Fruit fly (Drosophila melanogaster): ENCODE measurements around the gene CG34165.

CG34165 gene

DNA sequence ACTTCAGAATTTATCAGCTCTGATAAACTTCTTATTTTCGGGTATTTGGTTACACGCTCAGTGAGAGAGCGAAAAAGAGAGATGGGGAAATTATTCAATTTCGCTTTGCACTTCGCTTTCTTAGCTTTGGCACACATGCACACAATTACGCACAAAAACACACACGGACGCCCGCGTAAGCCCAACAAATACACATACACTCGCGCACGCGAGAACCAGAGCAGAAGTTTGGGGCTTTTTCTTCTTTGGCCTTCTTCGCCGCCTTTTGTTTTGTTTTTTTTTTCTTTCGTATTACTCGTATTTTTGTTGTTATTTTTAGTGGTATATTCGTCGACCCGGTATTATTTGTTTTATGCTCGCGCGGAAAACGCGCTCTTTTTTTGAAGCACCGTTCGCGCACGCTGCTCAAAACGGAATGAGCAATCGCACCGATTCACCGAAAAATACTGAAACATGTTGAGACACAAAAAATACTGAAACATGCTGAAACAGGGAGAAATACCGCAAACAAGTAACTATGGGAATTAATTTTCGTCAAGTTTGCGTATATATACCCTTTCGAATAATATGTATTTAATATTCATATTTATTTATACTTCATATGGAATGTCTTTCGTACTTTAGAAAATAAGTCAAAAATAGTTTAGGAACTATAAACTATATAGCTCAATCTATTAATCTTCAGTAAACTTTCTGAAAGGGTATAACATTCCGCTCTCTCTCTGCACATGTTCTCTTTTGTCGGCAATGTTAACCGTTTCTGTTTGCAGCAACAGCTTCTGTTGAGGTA is 24.4 kb upstream of the CG34165 start, which contains the start of gene osp (continued):
- peak; percentile 96 for TF ChIP-seq Six4 (GFP tag; optimal IDR thresholded peaks at IDR 0.05)
- TF ChIP-seq CG17802 (tag; optimal IDR thresholded peaks at IDR 0.05) = peak; percentile 72
- no peak for TF ChIP-seq CG16813 (GFP tag; IDR thresholded peaks at IDR 0.05; ENCODE audit: partially characterized antibody)
- TF ChIP-seq Rfx (GFP tag; IDR thresholded peaks at IDR 0.05) = peak; percentile 99
- peak; percentile 98 for TF ChIP-seq phol (tag; optimal IDR thresholded peaks at IDR 0.05)
- TF ChIP-seq tll (GFP tag; optimal IDR thresholded peaks at IDR 0.05) = peak in 1 of 2 experiments; percentile 81
- TF ChIP-seq sr (GFP tag; IDR thresholded peaks at IDR 0.05) = no peak; the same call in 2 of the 3 replicates
- peak; percentile 98 for TF ChIP-seq esg (GFP tag; conservative IDR thresholded peaks at IDR 0.05)
- peak; percentile 45 for TF ChIP-seq CG9797 (GFP tag; optimal IDR thresholded peaks at IDR 0.05)
- TF ChIP-seq abd-A (tag; optimal IDR thresholded peaks at IDR 0.05) = peak; percentile 93
- peak; percentile 61 for TF ChIP-seq ac (GFP tag; optimal IDR thresholded peaks at IDR 0.05)
- peak; percentile 97 for TF ChIP-seq Hr3 (GFP tag; optimal IDR thresholded peaks at IDR 0.05)
- TF ChIP-seq CG12299 (tag; optimal IDR thresholded peaks at IDR 0.05) = peak; percentile 98
- peak; percentile 95 for TF ChIP-seq CG6175 (GFP tag; IDR thresholded peaks at IDR 0.05)
- no peak for TF ChIP-seq pan (optimal IDR thresholded peaks at IDR 0.05)
- TF ChIP-seq pan (GFP tag; optimal IDR thresholded peaks at IDR 0.05 in 1 of 2, IDR thresholded peaks at IDR 0.05 in 1 of 2) = peak in 1 of 2 experiments; percentile 100
- TF ChIP-seq slou (GFP tag; optimal IDR thresholded peaks at IDR 0.05) = peak; percentile 95
- TF ChIP-seq CG15479 (GFP tag; optimal IDR thresholded peaks at IDR 0.05) = peak; percentile 45
- TF ChIP-seq CG13287 (GFP tag; IDR thresholded peaks at IDR 0.05; ENCODE audit: partially characterized antibody) = peak; percentile 59; the same call in 1 of the 2 replicates
- peak; percentile 97 for TF ChIP-seq al (GFP tag; IDR thresholded peaks at IDR 0.05)
- peak; percentile 99 for TF ChIP-seq Awh (GFP tag; IDR thresholded peaks at IDR 0.05)
- peak; percentile 89 for TF ChIP-seq CG4854 (GFP tag; optimal IDR thresholded peaks at IDR 0.05)
- TF ChIP-seq salm (tag; optimal IDR thresholded peaks at IDR 0.05) = peak; percentile 99
- TF ChIP-seq CG32772 (GFP tag; IDR thresholded peaks at IDR 0.05) = peak; percentile 98
- TF ChIP-seq Opbp (GFP tag; IDR thresholded peaks at IDR 0.05; ENCODE audit: partially characterized antibody) = peak; percentile 68; the same call in 2 of the 3 replicates
- TF ChIP-seq CG10267 (tag; optimal IDR thresholded peaks at IDR 0.05) = peak; percentile 98
- peak; percentile 98 for TF ChIP-seq Abd-B (GFP tag; optimal IDR thresholded peaks at IDR 0.05)
- TF ChIP-seq CG15269 (tag; optimal IDR thresholded peaks at IDR 0.05) = peak; percentile 99
- peak; percentile 99 for TF ChIP-seq ase (GFP tag; IDR thresholded peaks at IDR 0.05)
- peak; percentile 94 for TF ChIP-seq lbe (GFP tag; optimal IDR thresholded peaks at IDR 0.05)
- TF ChIP-seq gcm (GFP tag; optimal IDR thresholded peaks at IDR 0.05) = peak; percentile 99
- TF ChIP-seq CG8388 (GFP tag; optimal IDR thresholded peaks at IDR 0.05) = peak; percentile 99
- peak; percentile 32 for TF ChIP-seq CG9876 (GFP tag; optimal IDR thresholded peaks at IDR 0.05)
- peak; percentile 14 for TF ChIP-seq ab (GFP tag; optimal IDR thresholded peaks at IDR 0.05)
- TF ChIP-seq Optix (GFP tag; IDR thresholded peaks at IDR 0.05) = peak; percentile 69; the same call in 2 of the 3 replicates
- TF ChIP-seq jing (GFP tag; optimal IDR thresholded peaks at IDR 0.05) = peak; percentile 92
- peak; percentile 95 for TF ChIP-seq nom (GFP tag; optimal IDR thresholded peaks at IDR 0.05)
- TF ChIP-seq Mes4 (GFP tag; optimal IDR thresholded peaks at IDR 0.05) = peak; percentile 69
- peak; percentile 88 for TF ChIP-seq Dad (GFP tag; optimal IDR thresholded peaks at IDR 0.05)
- TF ChIP-seq CG1233 (GFP tag; optimal IDR thresholded peaks at IDR 0.05) = peak; percentile 98
- peak; percentile 95 for TF ChIP-seq klu (GFP tag; IDR thresholded peaks at IDR 0.05)
- TF ChIP-seq nerfin-2 (GFP tag; IDR thresholded peaks at IDR 0.05; ENCODE audit: partially characterized antibody) = peak; percentile 52
- TF ChIP-seq pfk (GFP tag; optimal IDR thresholded peaks at IDR 0.05) = peak; percentile 0
- peak; percentile 99 for TF ChIP-seq fd96Cb (tag; optimal IDR thresholded peaks at IDR 0.05)
- TF ChIP-seq Hr51 (GFP tag; optimal IDR thresholded peaks at IDR 0.05) = peak; percentile 80 to 99
- TF ChIP-seq Poxn (GFP tag; IDR thresholded peaks at IDR 0.05) = peak; percentile 91
- TF ChIP-seq CG31441 (GFP tag; IDR thresholded peaks at IDR 0.05) = peak; percentile 99

Data from whole organism, embryonic.